Worm (Caenorhabditis elegans) whole organism, midembryonic: ENCODE data around the gene Y38H6C.8.

Source experiments
- T22C8.4 ChIP-seq: fragments of 200-800 bp; sonication (Bioruptor generic); IDR thresholded peaks from 2 replicates; pipeline ENCODE4 v1.3.6; 2022; ENCODE audit warnings: missing genetic modification characterization, missing compliant biosample characterization
- cog-1 ChIP-seq: sonication (generic microtip); optimal IDR thresholded peaks from 2 replicates; lab custom pipeline; 2016; ENCODE audit warnings: missing genetic modification characterization, missing compliant biosample characterization
- flt-1 ChIP-seq: fragments of 200-800 bp; sonication (Bioruptor generic); IDR thresholded peaks from 2 replicates; pipeline ENCODE4 v1.3.6; 2022; ENCODE audit warnings: missing genetic modification characterization, missing compliant biosample characterization
- klf-2 ChIP-seq: fragments of 200-800 bp; sonication (Bioruptor generic); conservative IDR thresholded peaks from 2 replicates; pipeline ENCODE4 v1.3.6; 2022; ENCODE audit warnings: missing genetic modification reagents, missing genetic modification characterization, missing compliant biosample characterization
- med-1 ChIP-seq: sonication (generic microtip); optimal IDR thresholded peaks from 2 replicates; lab custom pipeline; 2017; ENCODE audit warnings: missing genetic modification characterization, mild to moderate bottlenecking, missing compliant biosample characterization, antibody characterized with exemption, missing genetic modification reagents; ENCODE audit not compliant: insufficient read depth
- ref-1 ChIP-seq: fragments of 200-800 bp; sonication (Bioruptor generic); conservative IDR thresholded peaks from 2 replicates; pipeline ENCODE4 v1.3.6; 2022; ENCODE audit warnings: missing genetic modification reagents, missing genetic modification characterization, missing compliant biosample characterization
- tab-1 ChIP-seq: fragments of 200-800 bp; sonication (Bioruptor generic); IDR thresholded peaks from 2 replicates; pipeline ENCODE4 v1.3.6; 2022; ENCODE audit warnings: missing genetic modification characterization, missing compliant biosample characterization
- ztf-23 ChIP-seq: fragments of 200-800 bp; sonication (Bioruptor generic); IDR thresholded peaks from 2 replicates; pipeline ENCODE4 v1.3.6; 2022; ENCODE audit warnings: missing genetic modification reagents, missing genetic modification characterization, missing compliant biosample characterization
- ztf-29 ChIP-seq: fragments of 200-800 bp; sonication (Bioruptor generic); IDR thresholded peaks from 2 replicates; pipeline ENCODE4 v1.3.6; 2022; ENCODE audit warnings: missing genetic modification reagents, missing genetic modification characterization, missing compliant biosample characterization

Y38H6C.8 gene

DNA sequence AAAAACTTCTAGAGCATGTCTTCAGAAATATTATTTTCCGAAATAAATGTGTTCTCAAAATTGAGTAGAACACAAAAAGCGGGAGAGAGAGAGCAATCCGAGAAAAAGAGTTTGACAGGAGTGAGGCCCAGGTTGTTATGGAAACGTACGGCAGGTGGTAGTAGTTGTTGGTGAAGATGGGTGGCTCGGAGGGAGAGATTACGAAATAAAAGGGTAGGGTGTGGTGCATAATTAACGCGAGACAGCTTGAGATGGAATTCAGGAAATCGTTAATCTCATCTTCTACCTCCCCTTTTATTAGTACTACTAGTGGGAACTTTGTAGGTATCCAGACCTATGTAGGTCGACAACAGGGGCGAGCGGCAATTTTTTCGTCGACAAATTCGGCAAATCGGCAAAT is 20.3 kb downstream of the Y38H6C.8 start, which contains the start of gene famh-161:
famh-161 (minus strand) TSS at position 101 of the 400 bp plus-strand sequence.
- no peak for TF ChIP-seq ztf-23 (GFP tag; lab: Robert Waterston, UW)
- TF ChIP-seq T22C8.4 (GFP tag; lab: Robert Waterston, UW): no peak
- TF ChIP-seq tab-1: no peak
- no peak for TF ChIP-seq ztf-29 (GFP tag; lab: Robert Waterston, UW)
- TF ChIP-seq med-1 (GFP tag; lab: Kevin White, UChicago): no peak
- no peak for TF ChIP-seq klf-2 (GFP tag; lab: Robert Waterston, UW)
- no peak for TF ChIP-seq cog-1

DNA sequence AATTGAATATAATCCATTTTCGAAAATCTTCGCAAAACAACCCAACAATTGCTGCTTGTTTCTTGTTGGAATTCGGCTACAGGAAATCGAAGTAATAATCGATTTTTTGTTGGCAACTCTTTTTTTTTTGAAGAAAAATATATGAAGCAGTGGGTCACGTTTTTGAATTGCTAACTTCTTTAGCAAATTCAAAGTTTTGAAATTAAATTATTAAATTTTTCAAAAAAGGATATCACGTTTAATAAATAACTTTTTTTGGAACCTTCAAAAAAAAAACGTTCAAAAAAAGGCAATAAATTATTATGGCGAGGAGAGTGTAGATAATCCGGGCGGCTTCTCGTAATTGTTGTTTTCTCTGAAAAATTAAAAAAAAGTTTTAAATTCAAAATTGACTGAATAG is 22.4 kb downstream of the Y38H6C.8 start, which contains the start of gene Y38H6C.15:
Y38H6C.15 (minus strand) TSS at position 101 of the 400 bp plus-strand sequence.
- TF ChIP-seq flt-1 (GFP tag; lab: Robert Waterston, UW): no peak
- TF ChIP-seq tab-1: no peak
- no peak for TF ChIP-seq ref-1 (GFP tag; lab: Robert Waterston, UW)
- TF ChIP-seq ztf-29 (GFP tag; lab: Robert Waterston, UW): no peak
- no peak for TF ChIP-seq med-1 (GFP tag; lab: Kevin White, UChicago)
- TF ChIP-seq ztf-23 (GFP tag; lab: Robert Waterston, UW): no peak
- TF ChIP-seq T22C8.4 (GFP tag; lab: Robert Waterston, UW): no peak
- no peak for TF ChIP-seq cog-1
- no peak for TF ChIP-seq klf-2 (GFP tag; lab: Robert Waterston, UW)

DNA sequence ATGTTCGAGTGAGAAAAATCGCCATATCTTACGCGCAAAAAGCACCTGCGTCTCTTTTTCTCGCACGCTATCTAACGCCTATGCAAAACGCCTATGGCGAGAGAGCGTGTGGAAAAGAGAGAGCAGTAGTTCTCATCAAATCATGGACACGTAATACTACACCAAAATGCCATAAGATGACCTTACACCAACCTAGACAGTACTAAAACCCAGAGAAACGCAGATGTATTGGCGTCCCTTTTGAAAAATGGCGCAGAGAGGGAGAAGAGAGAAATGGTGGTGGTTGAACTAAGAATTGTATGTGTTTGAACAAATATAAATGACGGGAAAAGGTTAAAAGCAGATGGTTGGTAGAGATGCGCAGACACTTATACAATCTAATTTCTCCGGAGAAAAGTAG is 25.3 kb downstream of the Y38H6C.8 start, which contains the start of gene Y38H6C.16:
Y38H6C.16 (minus strand) TSS at position 293 of the 400 bp plus-strand sequence.
- TF ChIP-seq med-1 (GFP tag; lab: Kevin White, UChicago): no peak
- TF ChIP-seq klf-2 (GFP tag; lab: Robert Waterston, UW): no peak
- TF ChIP-seq tab-1: no peak
- no peak for TF ChIP-seq cog-1
- no peak for TF ChIP-seq ztf-29 (GFP tag; lab: Robert Waterston, UW)
- no peak for TF ChIP-seq T22C8.4 (GFP tag; lab: Robert Waterston, UW)
- no peak for TF ChIP-seq ref-1 (GFP tag; lab: Robert Waterston, UW)
- TF ChIP-seq flt-1 (GFP tag; lab: Robert Waterston, UW): no peak
- no peak for TF ChIP-seq ztf-23 (GFP tag; lab: Robert Waterston, UW)

DNA sequence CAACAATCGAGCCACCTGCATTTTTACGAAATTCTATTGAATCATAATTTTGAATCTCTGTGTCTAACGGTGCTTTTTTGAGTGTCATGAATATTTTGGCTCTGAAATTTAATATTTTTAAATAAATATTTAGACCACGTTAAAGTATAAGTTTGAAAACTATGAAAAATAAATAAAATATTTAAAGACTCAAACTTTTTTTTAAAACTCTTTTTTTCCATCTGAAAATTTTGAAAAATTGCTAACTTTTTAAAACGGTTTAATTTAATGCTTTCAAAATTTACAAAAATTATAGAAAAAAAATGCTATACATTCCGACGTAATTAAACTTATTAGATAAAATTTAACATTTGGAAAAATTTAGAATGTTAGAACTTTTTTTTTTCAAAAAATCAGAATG is 30.3 kb downstream of the Y38H6C.8 start, which contains the start of gene slc-36.3:
slc-36.3 (minus strand) TSS at position 101 of the 400 bp plus-strand sequence.
- TF ChIP-seq T22C8.4 (GFP tag; lab: Robert Waterston, UW) (no peak), ztf-23 (GFP tag; lab: Robert Waterston, UW) (no peak), cog-1 (no peak), tab-1 (no peak), ref-1 (GFP tag; lab: Robert Waterston, UW) (no peak), ztf-29 (GFP tag; lab: Robert Waterston, UW) (no peak), flt-1 (GFP tag; lab: Robert Waterston, UW) (no peak), klf-2 (GFP tag; lab: Robert Waterston, UW) (no peak), med-1 (GFP tag; lab: Kevin White, UChicago) (no peak)

DNA sequence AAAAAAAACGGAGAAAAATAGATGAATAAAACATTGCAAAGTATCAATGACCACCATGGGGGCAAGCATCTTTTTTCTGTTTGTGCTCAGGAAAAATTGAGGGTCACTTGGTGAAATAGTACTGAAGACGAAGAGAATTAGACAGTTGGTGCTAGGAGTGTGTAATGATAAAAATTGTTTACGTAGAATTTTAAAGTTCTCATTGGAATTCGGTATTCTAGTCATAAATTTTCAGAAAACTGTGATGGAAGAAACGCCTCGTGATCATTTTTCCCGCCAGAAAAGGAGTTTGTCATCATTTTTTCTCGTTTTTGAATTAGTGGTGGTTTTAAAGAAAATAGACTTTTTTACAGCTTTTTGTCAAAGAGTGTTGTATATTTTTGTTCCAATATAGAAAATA is 30.8 kb downstream of the Y38H6C.8 start:
- TF ChIP-seq klf-2 (GFP tag; lab: Robert Waterston, UW): no peak
- no peak for TF ChIP-seq ref-1 (GFP tag; lab: Robert Waterston, UW)
- no peak for TF ChIP-seq tab-1
- no peak for TF ChIP-seq med-1 (GFP tag; lab: Kevin White, UChicago)
- TF ChIP-seq ztf-23 (GFP tag; lab: Robert Waterston, UW): no peak
- TF ChIP-seq T22C8.4 (GFP tag; lab: Robert Waterston, UW): no peak
- no peak for TF ChIP-seq cog-1
- no peak for TF ChIP-seq flt-1 (GFP tag; lab: Robert Waterston, UW)
- no peak for TF ChIP-seq ztf-29 (GFP tag; lab: Robert Waterston, UW)

DNA sequence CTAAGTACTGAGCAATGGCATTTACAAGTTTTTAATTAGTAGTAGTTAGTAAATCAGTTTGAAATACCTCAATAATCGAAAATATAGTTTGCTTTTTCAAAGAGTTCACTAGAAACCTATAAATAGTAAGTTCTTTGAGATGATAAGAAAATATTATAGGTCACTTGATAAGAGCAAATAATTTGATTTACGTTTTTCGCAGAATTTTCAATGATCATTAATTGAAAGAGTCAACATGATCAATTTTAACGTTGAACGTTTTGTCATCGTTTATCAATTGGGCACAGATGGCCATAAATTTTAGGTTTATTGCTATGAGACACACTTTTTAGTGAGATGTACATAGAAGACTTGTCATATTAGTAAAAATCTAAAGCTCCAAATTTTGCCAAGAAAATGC is 32.0 kb downstream of the Y38H6C.8 start:
- TF ChIP-seq tab-1 (no peak), ref-1 (GFP tag; lab: Robert Waterston, UW) (no peak), flt-1 (GFP tag; lab: Robert Waterston, UW) (no peak), ztf-23 (GFP tag; lab: Robert Waterston, UW) (no peak), T22C8.4 (GFP tag; lab: Robert Waterston, UW) (no peak), klf-2 (GFP tag; lab: Robert Waterston, UW) (no peak), med-1 (GFP tag; lab: Kevin White, UChicago) (no peak), cog-1 (no peak), ztf-29 (GFP tag; lab: Robert Waterston, UW) (no peak)

DNA sequence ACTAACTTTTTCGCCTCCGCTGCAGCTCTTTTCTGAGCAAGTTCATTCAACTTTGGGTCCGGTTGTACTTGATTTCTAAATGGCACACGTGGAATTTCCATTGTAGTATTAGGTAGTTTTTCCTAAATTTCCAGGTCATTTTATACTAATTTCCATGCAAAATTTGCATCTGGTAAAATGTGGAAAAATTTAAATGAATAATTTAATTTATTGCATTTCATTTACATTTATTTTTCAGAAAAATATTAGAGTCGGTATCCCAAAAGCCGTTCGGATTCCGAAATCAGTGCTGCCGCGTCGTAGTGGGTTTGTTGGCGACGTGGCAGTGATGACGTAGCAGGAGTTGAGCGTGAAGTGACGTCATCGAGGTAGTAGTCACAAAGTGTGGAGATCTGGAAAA is 33.3 kb downstream of the Y38H6C.8 start, which contains the start of gene Y38H6C.18:
Y38H6C.18 (minus strand) TSS at position 101 of the 400 bp plus-strand sequence.
- TF ChIP-seq ztf-23 (GFP tag; lab: Robert Waterston, UW) (no peak), cog-1 (no peak)

DNA sequence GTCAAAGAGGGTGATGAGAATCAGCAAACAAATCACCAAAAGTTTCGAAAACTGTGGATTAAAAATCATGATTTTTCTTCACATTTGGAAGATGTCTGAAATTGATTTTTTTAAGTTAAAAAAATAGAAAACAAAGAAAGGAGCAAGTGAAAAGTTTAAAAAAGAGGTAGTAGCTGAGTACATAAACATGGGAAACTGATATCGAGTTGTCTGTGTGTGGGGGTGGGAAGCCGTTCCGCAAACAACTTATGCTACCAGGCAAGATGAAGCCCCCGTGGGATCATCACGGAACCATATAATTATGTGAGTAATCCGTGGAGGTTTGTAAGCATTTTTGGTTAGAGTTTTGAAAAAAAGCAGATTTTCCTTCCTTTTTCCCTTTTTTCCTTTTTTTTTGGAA is 37.3 kb downstream of the Y38H6C.8 start, which contains the start of gene Y38H6C.20:
Y38H6C.20 (minus strand) TSS at position 101 of the 400 bp plus-strand sequence.
- TF ChIP-seq cog-1 (no peak), ref-1 (GFP tag; lab: Robert Waterston, UW) (no peak)

DNA sequence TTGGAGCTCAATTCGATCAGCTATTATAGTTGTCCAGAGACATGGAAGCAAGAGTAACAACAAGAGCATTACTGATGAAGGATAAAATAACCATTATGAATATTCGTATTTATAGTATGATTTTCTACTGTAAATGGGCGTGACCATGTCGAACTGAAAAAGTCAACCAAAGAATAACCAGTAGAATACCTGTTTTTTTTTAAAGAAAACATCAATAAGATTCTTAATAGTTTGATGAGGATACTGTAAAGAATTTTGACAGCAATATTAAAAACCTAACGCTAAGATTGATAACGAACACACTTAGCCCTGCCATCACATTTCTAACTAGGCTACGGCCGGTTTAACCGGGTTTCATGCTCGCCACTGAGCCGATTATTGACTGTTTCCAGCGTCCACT is 39.2 kb downstream of the Y38H6C.8 start, which contains the start of gene vmo-1:
vmo-1 (minus strand) TSS at position 101 of the 400 bp plus-strand sequence.
- no peak for TF ChIP-seq med-1 (GFP tag; lab: Kevin White, UChicago)

DNA sequence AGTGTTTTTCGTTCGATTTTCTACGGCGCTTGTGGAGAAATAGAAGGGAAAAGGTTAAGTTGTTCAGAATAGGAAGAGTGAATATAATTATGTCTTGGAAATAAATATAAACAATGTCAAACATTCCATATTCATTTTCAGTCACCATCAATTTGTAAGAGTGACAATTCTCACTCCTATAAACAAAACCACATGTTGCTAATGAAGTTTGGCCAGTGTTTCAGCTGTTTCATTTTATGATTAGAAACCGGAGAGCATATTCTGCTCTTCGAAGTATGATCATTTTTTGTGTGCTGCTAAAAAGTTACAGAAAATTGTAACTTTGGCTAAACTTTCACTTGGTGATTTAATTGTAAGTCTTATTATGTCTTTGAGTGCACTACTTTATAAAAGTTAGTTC is 41.4 kb downstream of the Y38H6C.8 start, which contains the start of gene Y38H6C.21:
Y38H6C.21 (minus strand) TSS at position 148 of the 400 bp plus-strand sequence.
- TF ChIP-seq klf-2 (GFP tag; lab: Robert Waterston, UW) (no peak), tab-1 (no peak), ref-1 (GFP tag; lab: Robert Waterston, UW) (no peak), flt-1 (GFP tag; lab: Robert Waterston, UW) (no peak), ztf-29 (GFP tag; lab: Robert Waterston, UW) (no peak), ztf-23 (GFP tag; lab: Robert Waterston, UW) (no peak), cog-1 (no peak), T22C8.4 (GFP tag; lab: Robert Waterston, UW) (no peak), med-1 (GFP tag; lab: Kevin White, UChicago) (no peak)
